Worm (Caenorhabditis elegans) whole organism, L2 larva: ENCODE results near the gene col-148.

ENCODE experiments used
- Y55F3AM.14 ChIP-seq: fragments of 200-800 bp; sonication (Bioruptor generic); optimal IDR thresholded peaks from 2 replicates; lab custom pipeline; 2018; ENCODE audit warnings: mild to moderate bottlenecking, missing genetic modification characterization, missing compliant biosample characterization
- ZK546.5 ChIP-seq: sonication (generic microtip); optimal IDR thresholded peaks from 2 replicates; lab custom pipeline; 2017; ENCODE audit warnings: missing biosample characterization, missing genetic modification characterization
- alr-1 ChIP-seq: fragments of 150-350 bp; optimal IDR thresholded peaks from 2 replicates; lab custom pipeline; 2014; ENCODE audit warnings: missing biosample characterization, missing genetic modification characterization
- aly-2 ChIP-seq: fragments of 150-350 bp; optimal IDR thresholded peaks from 2 replicates; lab custom pipeline; 2014; ENCODE audit warnings: missing biosample characterization, missing genetic modification characterization
- egl-27 ChIP-seq: sonication (generic microtip); optimal IDR thresholded peaks from 3 replicates; lab custom pipeline; 2017; ENCODE audit warnings: missing biosample characterization, missing genetic modification reagents, missing genetic modification characterization
- lin-11 ChIP-seq: fragments of 150-350 bp; sonication (generic microtip); optimal IDR thresholded peaks from 2 replicates; lab custom pipeline; 2014; ENCODE audit warnings: missing biosample characterization, missing genetic modification characterization, inconsistent platforms, mixed read lengths
- nhr-12 ChIP-seq: fragments of 150-350 bp; optimal IDR thresholded peaks from 2 replicates; lab custom pipeline; 2014; ENCODE audit warnings: missing biosample characterization, missing genetic modification characterization
- nhr-23 ChIP-seq: fragments of 150-350 bp; optimal IDR thresholded peaks from 2 replicates; lab custom pipeline; 2014; ENCODE audit warnings: missing biosample characterization, missing genetic modification reagents, missing genetic modification characterization
- nhr-25 ChIP-seq: fragments of 150-350 bp; sonication (generic microtip); optimal IDR thresholded peaks from 3 replicates; lab custom pipeline; 2014; ENCODE audit warnings: missing biosample characterization, missing genetic modification characterization
- nhr-77 ChIP-seq: fragments of 150-350 bp; optimal IDR thresholded peaks from 2 replicates; lab custom pipeline; 2014; ENCODE audit warnings: missing biosample characterization, missing genetic modification characterization
- snpc-4 ChIP-seq: fragments of 150-350 bp; optimal IDR thresholded peaks from 2 replicates; lab custom pipeline; 2014; ENCODE audit warnings: missing biosample characterization, missing genetic modification characterization
- unc-62 ChIP-seq: fragments of 150-350 bp; optimal IDR thresholded peaks from 2 replicates; lab custom pipeline; 2014; ENCODE audit warnings: missing biosample characterization, missing genetic modification reagents, missing genetic modification characterization
- zag-1 ChIP-seq: fragments of 150-350 bp; optimal IDR thresholded peaks from 2 replicates; lab custom pipeline; 2014; ENCODE audit warnings: missing biosample characterization, missing genetic modification characterization
- ztf-4 ChIP-seq: fragments of 150-350 bp; optimal IDR thresholded peaks from 2 replicates; lab custom pipeline; 2014; ENCODE audit warnings: missing biosample characterization, missing genetic modification characterization

- TF ChIP-seq nhr-77 (tag; lab: Kevin White, UChicago) = no peak
- no peak for TF ChIP-seq snpc-4 (tag; lab: Kevin White, UChicago)
- no peak for TF ChIP-seq Y55F3AM.14 (GFP tag; lab: Kevin White, UChicago)
- no peak for TF ChIP-seq zag-1 (tag; lab: Kevin White, UChicago)
- TF ChIP-seq alr-1 (tag; lab: Kevin White, UChicago) = no peak
- no peak for TF ChIP-seq ZK546.5
- no peak for TF ChIP-seq nhr-25 (tag; lab: Kevin White, UChicago)
- TF ChIP-seq lin-11 = no peak
- no peak for TF ChIP-seq nhr-12 (tag; lab: Kevin White, UChicago)
- TF ChIP-seq egl-27 = no peak
- TF ChIP-seq unc-62 (GFP tag; lab: Kevin White, UChicago) = no peak
- no peak for TF ChIP-seq nhr-23 (tag; lab: Kevin White, UChicago)
- TF ChIP-seq ztf-4 = no peak
- TF ChIP-seq aly-2 (tag; lab: Kevin White, UChicago) = no peak
Observed at ce11 chrV:10249515-10249914, 8.0 kb downstream of the col-148 start.
